Worm (Caenorhabditis elegans) whole organism, dauer: ENCODE results near the gene bbs-2.
"Not testable (repeated sequence)": the region's sequence is repeated elsewhere in the genome, so short reads cannot be mapped to it uniquely, and the experiment has no call there.

Experiments used
- unc-62 ChIP-seq: sonication (generic microtip); optimal IDR thresholded peaks from 2 replicates; lab custom pipeline; 2017; ENCODE audit warnings: missing biosample characterization, missing genetic modification reagents, missing genetic modification characterization

bbs-2 gene

ce11 chrIV:7926102-7926840 lies 7.6 kb upstream of the bbs-2 start, which contains the start of gene rps-2:
Gene rps-2 (minus strand): TSS chrIV:7926391.
- TF ChIP-seq unc-62: no peak

- no peak for TF ChIP-seq unc-62
These were observed 6.6 kb upstream of the bbs-2 start, which contains the start of gene C49H3.12 for ce11 chrIV:7927218-7927617. Gene C49H3.12 (minus strand): TSS chrIV:7927318.

- no peak for TF ChIP-seq unc-62
These were observed 6.0 kb upstream of the bbs-2 start, which contains the start of gene gcy-8 for ce11 chrIV:7927852-7928251. Gene gcy-8 (plus strand): TSS chrIV:7928152.

DNA sequence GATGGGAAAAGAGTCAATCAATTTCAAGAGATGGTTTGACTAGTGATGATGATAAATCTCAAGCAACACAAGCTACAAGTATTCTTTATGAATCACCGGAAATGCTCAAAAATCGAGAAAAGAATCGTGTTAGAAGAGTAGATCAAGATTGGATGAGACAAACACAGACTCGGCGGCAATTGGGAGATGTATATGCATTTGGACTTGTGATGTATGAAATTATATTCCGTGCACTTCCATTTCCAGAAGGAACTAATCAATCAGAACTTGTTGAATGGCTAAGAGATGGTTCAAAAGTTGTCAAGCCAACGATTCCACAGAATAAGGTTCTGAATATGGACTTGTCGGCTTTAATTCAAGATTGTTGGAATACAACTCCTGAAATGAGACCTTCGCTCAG lies 2.0 kb upstream of the bbs-2 start:
- TF ChIP-seq unc-62: no peak

ce11 chrIV:7938834-7939233 lies 5.0 kb downstream of the bbs-2 start, which contains the start of gene F20D12.7:
Gene F20D12.7 (minus strand): TSS chrIV:7938934.
- TF ChIP-seq unc-62: no peak

- TF ChIP-seq unc-62: no peak
These were observed 7.1 kb downstream of the bbs-2 start, which contains the start of gene exc-9 for ce11 chrIV:7940919-7941318. Gene exc-9 (minus strand): TSS chrIV:7941019.

DNA sequence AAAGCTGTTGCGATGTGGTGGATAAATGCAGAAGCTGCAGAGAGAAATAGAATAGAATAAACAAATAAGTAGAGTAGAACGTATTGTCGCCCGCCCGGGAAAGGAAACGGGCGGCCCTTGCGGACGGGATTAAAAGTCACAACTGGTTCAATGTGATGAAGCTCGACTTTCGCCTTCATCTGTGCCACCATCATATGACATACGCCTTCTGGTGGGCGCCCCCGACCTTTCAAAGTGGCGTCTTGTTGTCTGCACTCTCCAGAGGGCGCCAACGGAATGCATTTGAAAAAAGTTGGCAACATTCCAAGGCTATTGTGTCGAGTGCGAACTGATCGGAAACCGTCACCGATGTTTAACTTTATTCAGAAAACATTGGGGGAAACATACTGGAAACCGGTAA lies 9.4 kb downstream of the bbs-2 start:
- TF ChIP-seq unc-62: no peak

- no peak for TF ChIP-seq unc-62
These were observed 12.6 kb downstream of the bbs-2 start, which contains the start of gene czw-1 for ce11 chrIV:7946457-7946856. Gene czw-1 (minus strand): TSS chrIV:7946825.

DNA sequence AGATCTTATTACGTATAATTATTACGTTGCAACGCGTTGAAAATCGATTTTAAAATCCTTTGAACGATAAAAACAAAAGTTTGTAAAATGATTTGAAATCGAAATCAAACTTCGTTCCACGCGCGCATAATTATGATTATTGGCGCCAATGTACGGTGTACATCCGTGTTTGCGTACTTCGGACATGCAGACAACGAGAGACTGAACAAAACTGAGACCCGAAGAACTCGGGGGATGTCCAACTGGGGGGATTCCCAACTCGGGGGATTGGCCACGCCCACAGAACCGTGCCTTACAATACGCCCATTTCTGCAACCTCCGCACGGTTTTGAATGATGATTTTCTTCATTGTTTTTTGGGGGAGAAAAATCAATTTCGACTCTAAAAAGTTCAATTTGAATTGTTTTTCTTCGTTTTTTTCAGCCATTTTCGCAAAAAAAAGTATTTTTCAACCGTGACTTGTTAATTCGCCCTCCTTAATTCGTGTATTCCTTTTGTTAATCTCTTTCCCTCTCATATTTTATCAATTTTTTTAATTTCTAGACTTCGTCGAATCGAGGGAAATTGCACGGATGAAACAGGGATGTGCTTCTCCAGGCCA lies 13.2 kb downstream of the bbs-2 start, which contains the start of gene F20D12.12:
Gene F20D12.12, plus strand, starts transcription at position 542 of the 601 bp plus-strand sequence.
- TF ChIP-seq unc-62: not testable (repeated sequence)

DNA sequence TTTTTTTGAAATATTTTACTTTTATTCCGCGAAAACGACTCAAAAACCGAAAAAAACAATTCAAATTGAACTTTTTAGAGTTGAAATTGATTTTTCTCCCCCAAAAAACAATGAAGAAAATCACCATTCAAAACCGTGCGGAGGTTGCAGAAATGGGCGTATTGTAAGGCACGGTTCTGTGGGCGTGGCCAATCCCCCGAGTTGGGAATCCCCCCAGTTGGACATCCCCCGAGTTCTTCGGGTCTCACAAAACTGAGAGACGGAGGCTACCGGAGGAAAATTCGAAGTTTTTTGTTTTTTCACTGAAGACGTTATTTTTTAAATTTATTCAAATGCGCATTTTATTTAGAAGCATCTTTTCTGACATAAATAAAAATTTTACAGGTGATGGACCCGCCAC lies 14.5 kb downstream of the bbs-2 start, which contains the start of gene mcm-3AP:
Gene mcm-3AP, plus strand, starts transcription at position 383 of the 400 bp plus-strand sequence.
- not testable (repeated sequence) for TF ChIP-seq unc-62

- no peak for TF ChIP-seq unc-62
These were observed 20.2 kb downstream of the bbs-2 start for ce11 chrIV:7954006-7954405.

DNA sequence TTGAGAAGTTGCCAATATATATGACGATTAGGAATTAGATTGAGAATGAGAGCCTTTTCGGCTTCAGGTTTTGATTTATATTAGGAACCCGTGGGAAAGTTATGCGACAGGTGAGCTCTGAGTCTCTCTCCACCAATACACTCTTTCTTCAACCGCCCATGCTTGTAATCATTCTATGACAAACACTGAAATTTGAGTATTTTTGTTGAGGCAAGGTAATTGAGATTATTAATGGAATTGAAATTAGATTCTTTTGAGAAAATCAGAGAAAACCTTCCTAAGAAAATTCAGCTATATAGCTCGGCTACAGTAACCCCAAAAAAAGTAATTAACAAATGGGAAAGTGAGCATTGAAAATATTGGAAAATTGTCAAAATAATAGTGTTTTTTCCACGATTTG lies 22.0 kb downstream of the bbs-2 start, which contains the start of gene ceh-19:
Gene ceh-19, minus strand, starts transcription at position 101 of the 400 bp plus-strand sequence.
- no peak for TF ChIP-seq unc-62

DNA sequence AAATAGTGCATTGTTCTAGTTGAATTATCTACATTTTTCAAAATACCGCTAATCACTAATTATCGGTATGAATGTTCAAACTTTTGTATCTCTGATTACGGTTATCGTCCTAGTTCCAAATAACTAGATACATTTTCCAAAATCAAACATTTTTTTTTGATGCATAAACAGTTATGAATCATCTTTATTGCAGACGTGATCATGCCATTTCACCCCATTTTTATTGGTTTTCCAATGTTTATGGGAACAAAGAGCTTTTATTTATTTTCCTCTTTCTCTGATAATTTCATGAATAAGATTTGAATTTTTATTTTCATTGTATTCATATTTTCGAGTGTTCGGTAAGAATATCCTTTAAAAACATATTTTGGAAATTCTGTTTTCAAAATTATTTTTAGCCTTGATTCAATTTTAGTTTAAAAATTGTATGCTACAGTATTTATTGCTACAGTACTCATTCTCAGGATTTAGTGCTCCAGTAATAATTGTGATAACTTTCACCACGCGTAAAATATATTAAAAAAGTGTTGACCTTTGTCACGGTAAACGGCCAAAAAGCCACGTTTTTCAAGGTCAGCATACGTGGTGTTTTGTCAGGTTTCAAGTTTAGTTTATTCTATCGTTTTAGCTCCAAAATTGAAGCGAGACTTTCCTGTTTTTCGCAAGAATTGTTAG lies 22.9 kb downstream of the bbs-2 start, which contains the start of gene csr-1:
Gene csr-1, plus strand, starts transcription at position 625 of the 675 bp plus-strand sequence.
- TF ChIP-seq unc-62: no peak

DNA sequence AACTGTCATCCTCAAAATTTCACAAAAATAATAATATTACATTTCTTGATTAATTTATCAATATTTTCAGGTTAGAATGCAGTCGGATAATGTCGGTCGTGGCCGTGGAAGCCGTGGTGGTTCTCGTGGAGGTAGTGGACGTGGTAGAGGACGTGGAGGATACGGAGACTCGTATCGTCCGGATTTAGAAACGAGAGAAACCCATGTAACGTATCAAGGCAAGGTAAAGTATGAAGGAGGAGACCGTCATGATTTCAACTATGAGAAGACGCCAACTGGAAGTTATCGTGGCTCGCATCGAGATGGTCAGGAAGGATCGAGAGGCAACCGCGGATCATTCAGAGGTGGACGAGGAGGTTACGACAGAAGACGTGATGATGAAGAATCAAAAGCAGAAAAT lies 23.7 kb downstream of the bbs-2 start, which contains the start of gene frpr-10:
Gene frpr-10, plus strand, starts transcription at position 301 of the 400 bp plus-strand sequence.
- TF ChIP-seq unc-62: no peak

- TF ChIP-seq unc-62: no peak
These were observed 24.3 kb downstream of the bbs-2 start for ce11 chrIV:7958092-7958491.

- TF ChIP-seq unc-62: no peak
These were observed 28.1 kb downstream of the bbs-2 start for ce11 chrIV:7961889-7962342.

DNA sequence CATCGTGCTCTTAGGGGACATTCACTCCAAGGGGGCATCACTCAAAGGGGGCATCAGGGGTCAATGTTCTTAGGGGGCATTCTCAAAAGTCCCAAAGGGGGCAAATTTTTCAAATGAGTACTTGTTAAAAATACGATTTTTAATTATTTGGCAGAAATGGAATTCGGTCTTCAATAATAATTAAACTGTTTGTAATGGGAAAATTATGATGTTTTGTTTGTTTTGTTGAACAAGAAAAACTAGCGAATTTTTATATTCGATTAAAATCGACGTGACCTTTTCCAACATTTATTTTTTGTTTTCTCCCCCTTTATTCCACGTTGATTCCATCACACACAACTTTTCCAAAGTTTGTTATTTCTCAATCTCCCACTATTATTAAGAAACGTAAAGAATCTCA lies 33.2 kb downstream of the bbs-2 start, which contains the start of gene F57H12.5:
Gene F57H12.5, plus strand, starts transcription at position 301 of the 400 bp plus-strand sequence.
- no peak for TF ChIP-seq unc-62
